Fruit fly (Drosophila melanogaster): ENCODE data around the gene Coq4.
A peak's percentile ranks its signal among the peaks of the same experiment; 100 is the strongest.

Gene Coq4

DNA sequence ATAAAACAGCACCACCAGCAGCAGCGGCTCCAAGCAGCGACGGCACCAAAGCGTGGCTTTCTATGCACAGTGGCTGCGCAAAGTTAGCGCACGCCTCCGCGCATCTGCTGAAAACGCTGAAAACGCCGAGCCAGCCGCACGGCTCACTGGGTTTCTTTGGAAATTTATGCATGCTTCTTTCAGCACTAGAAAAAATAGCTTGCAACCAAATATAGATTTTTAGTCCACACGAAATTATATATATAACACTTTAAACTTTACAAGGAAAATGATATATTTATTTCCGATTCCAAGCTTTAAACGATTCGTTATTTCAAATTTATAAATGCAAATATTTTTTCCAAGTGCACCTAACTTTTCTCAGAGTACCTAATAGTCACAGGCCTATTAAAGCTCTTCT, 28.8 kb downstream of the Coq4 start (continued):
- TF ChIP-seq CG16779 (GFP tag; IDR thresholded peaks at IDR 0.05) (0 out of 2 replicates have a peak, but pooled peaks have one; percentile 39), fd102C (GFP tag; optimal IDR thresholded peaks at IDR 0.05) (no peak), cg (GFP tag; optimal IDR thresholded peaks at IDR 0.05) (no peak), H2.0 (GFP tag; IDR thresholded peaks at IDR 0.05) (peak; percentile 42; the same call in 1 of the 2 replicates), CG8290 (GFP tag; optimal IDR thresholded peaks at IDR 0.05) (no peak), CG8290 (tag; optimal IDR thresholded peaks at IDR 0.05) (no peak), stwl (tag; optimal IDR thresholded peaks at IDR 0.05) (no peak), NK7.1 (GFP tag; optimal IDR thresholded peaks at IDR 0.05) (no peak), tap (tag; optimal IDR thresholded peaks at IDR 0.05) (no peak), HmgZ (tag; optimal IDR thresholded peaks at IDR 0.05) (no peak), peb (GFP tag; IDR thresholded peaks at IDR 0.05) (no peak), crol (GFP tag; IDR thresholded peaks at IDR 0.05) (no peak), sd (tag; optimal IDR thresholded peaks at IDR 0.05) (no peak), CG17186 (GFP tag; optimal IDR thresholded peaks at IDR 0.05) (no peak), CG8359 (GFP tag; optimal IDR thresholded peaks at IDR 0.05; ENCODE audit: borderline replicate concordance) (no peak), CG18599 (GFP tag; optimal IDR thresholded peaks at IDR 0.05) (no peak), org-1 (GFP tag; optimal IDR thresholded peaks at IDR 0.05) (peak; percentile 22), Bgb (GFP tag; IDR thresholded peaks at IDR 0.05; ENCODE audit: partially characterized antibody) (no peak), Dip3 (GFP tag; optimal IDR thresholded peaks at IDR 0.05) (no peak), CG12071 (GFP tag; optimal IDR thresholded peaks at IDR 0.05) (no peak), vnd (GFP tag; IDR thresholded peaks at IDR 0.05; ENCODE audit: partially characterized antibody) (no peak), unpg (GFP tag; optimal IDR thresholded peaks at IDR 0.05) (peak; percentile 43), CG4617 (GFP tag; optimal IDR thresholded peaks at IDR 0.05; ENCODE audit: borderline replicate concordance) (no peak), Trl (optimal IDR thresholded peaks at IDR 0.05) (no peak), Trl (GFP tag; optimal IDR thresholded peaks at IDR 0.05) (no peak), Opbp (GFP tag; IDR thresholded peaks at IDR 0.05; ENCODE audit: partially characterized antibody) (no peak), Sox102F (GFP tag; optimal IDR thresholded peaks at IDR 0.05) (peak; percentile 58), CG3163 (GFP tag; optimal IDR thresholded peaks at IDR 0.05) (no peak), CG10565 (GFP tag; optimal IDR thresholded peaks at IDR 0.05) (no peak), CG11093 (GFP tag; IDR thresholded peaks at IDR 0.05) (no peak), ems (GFP tag; optimal IDR thresholded peaks at IDR 0.05) (no peak), h (optimal IDR thresholded peaks at IDR 0.05) (no peak), dpn (GFP tag; optimal IDR thresholded peaks at IDR 0.05) (no peak), CG1233 (GFP tag; optimal IDR thresholded peaks at IDR 0.05) (peak; percentile 24), run (tag; optimal IDR thresholded peaks at IDR 0.05) (no peak), crc (GFP tag; optimal IDR thresholded peaks at IDR 0.05) (no peak), CG3726 (GFP tag; IDR thresholded peaks at IDR 0.05) (no peak), Dref (GFP tag; IDR thresholded peaks at IDR 0.05) (no peak), CG7786 (GFP tag; optimal IDR thresholded peaks at IDR 0.05) (no peak), CG15479 (GFP tag; optimal IDR thresholded peaks at IDR 0.05) (no peak), mirr (GFP tag; optimal IDR thresholded peaks at IDR 0.05) (no peak), croc (GFP tag; conservative IDR thresholded peaks at IDR 0.05) (no peak), knrl (GFP tag; IDR thresholded peaks at IDR 0.05; ENCODE audit: partially characterized antibody) (no peak), CG2129 (GFP tag; IDR thresholded peaks at IDR 0.05; ENCODE audit: partially characterized antibody) (no peak), Myb (GFP tag; optimal IDR thresholded peaks at IDR 0.05) (no peak), NFAT (GFP tag; IDR thresholded peaks at IDR 0.05) (no peak), gfzf (GFP tag; optimal IDR thresholded peaks at IDR 0.05) (no peak), gcm (GFP tag; optimal IDR thresholded peaks at IDR 0.05) (peak; percentile 48), zf30C (GFP tag; optimal IDR thresholded peaks at IDR 0.05) (no peak), tio (GFP tag; optimal IDR thresholded peaks at IDR 0.05) (peak; percentile 11), Fer2 (tag; optimal IDR thresholded peaks at IDR 0.05) (no peak), pb (GFP tag; optimal IDR thresholded peaks at IDR 0.05) (no peak)
